Worm (Caenorhabditis elegans) whole organism, midembryonic: ENCODE measurements around the gene E02H4.6.

Experiments
- med-1 ChIP-seq: sonication (generic microtip); optimal IDR thresholded peaks from 2 replicates; lab custom pipeline; 2017; ENCODE audit warnings: missing genetic modification characterization, mild to moderate bottlenecking, missing compliant biosample characterization, antibody characterized with exemption, missing genetic modification reagents; ENCODE audit not compliant: insufficient read depth
- ref-1 ChIP-seq: fragments of 200-800 bp; sonication (Bioruptor generic); conservative IDR thresholded peaks from 2 replicates; pipeline ENCODE4 v1.3.6; 2022; ENCODE audit warnings: missing genetic modification reagents, missing genetic modification characterization, missing compliant biosample characterization
- tab-1 ChIP-seq: fragments of 200-800 bp; sonication (Bioruptor generic); IDR thresholded peaks from 2 replicates; pipeline ENCODE4 v1.3.6; 2022; ENCODE audit warnings: missing genetic modification characterization, missing compliant biosample characterization

- TF ChIP-seq tab-1 (GFP tag; lab: Robert Waterston, UW): no peak
- no peak for TF ChIP-seq ref-1 (GFP tag; lab: Robert Waterston, UW)
- TF ChIP-seq med-1 (GFP tag; lab: Kevin White, UChicago): no peak
These were observed 10.4 kb downstream of the E02H4.6 start for ce11 chrX:14241531-14241930.
